Fruit fly (Drosophila melanogaster) whole organism, embryonic: ENCODE data around the gene Rpn9.

Source experiments
- Antp ChIP-seq: fragments of 200-800 bp; sonication (Bioruptor generic); optimal IDR thresholded peaks from 3 replicates; lab custom pipeline; 2016; ENCODE audit warnings: missing biosample characterization, missing genetic modification characterization
- BEAF-32 ChIP-seq: fragments of 200-800 bp; sonication (Bioruptor generic); optimal IDR thresholded peaks from 3 replicates; lab custom pipeline; 2017; ENCODE audit warnings: missing biosample characterization, missing genetic modification characterization, mild to moderate bottlenecking, moderate library complexity, missing genetic modification reagents
- CG10147 ChIP-seq: fragments of 200-800 bp; sonication (Bioruptor generic); optimal IDR thresholded peaks from 2 replicates; lab custom pipeline; 2019; ENCODE audit warnings: missing biosample characterization, mild to moderate bottlenecking, missing genetic modification characterization, moderate library complexity
- CG10209 ChIP-seq: fragments of 200-800 bp; sonication (Bioruptor generic); optimal IDR thresholded peaks from 3 replicates; lab custom pipeline; 2017; ENCODE audit warnings: missing biosample characterization, mild to moderate bottlenecking, missing genetic modification characterization, missing genetic modification reagents
- CG12071 ChIP-seq: fragments of 200-800 bp; sonication (Bioruptor generic); optimal IDR thresholded peaks from 3 replicates; lab custom pipeline; 2018; ENCODE audit warnings: missing biosample characterization, mild to moderate bottlenecking, missing genetic modification characterization
- CG12104 ChIP-seq: fragments of 200-800 bp; sonication (Bioruptor generic); optimal IDR thresholded peaks from 3 replicates; lab custom pipeline; 2016; ENCODE audit warnings: missing biosample characterization, missing genetic modification characterization
- CG12219 ChIP-seq: fragments of 200-800 bp; sonication (Bioruptor generic); optimal IDR thresholded peaks from 3 replicates; lab custom pipeline; 2018; ENCODE audit warnings: missing biosample characterization, mild to moderate bottlenecking, missing genetic modification characterization
- CG14710 ChIP-seq: fragments of 200-800 bp; sonication (Bioruptor generic); optimal IDR thresholded peaks from 3 replicates; lab custom pipeline; 2019; ENCODE audit warnings: missing biosample characterization, mild to moderate bottlenecking, missing genetic modification characterization, moderate library complexity
- CG1832 ChIP-seq: fragments of 200-800 bp; sonication (Bioruptor generic); optimal IDR thresholded peaks from 2 replicates; lab custom pipeline; 2017; ENCODE audit warnings: missing biosample characterization, mild to moderate bottlenecking, missing genetic modification characterization, inconsistent platforms
- CG2116 ChIP-seq: fragments of 200-800 bp; sonication (Bioruptor generic); optimal IDR thresholded peaks from 3 replicates; lab custom pipeline; 2018; ENCODE audit warnings: missing biosample characterization, mild to moderate bottlenecking, missing genetic modification characterization
- CG30403 ChIP-seq: fragments of 200-800 bp; sonication (Bioruptor generic); optimal IDR thresholded peaks from 3 replicates; lab custom pipeline; 2016; ENCODE audit warnings: missing biosample characterization, missing genetic modification characterization
- CG3163 ChIP-seq: fragments of 200-800 bp; sonication (Bioruptor generic); optimal IDR thresholded peaks from 3 replicates; lab custom pipeline; 2016; ENCODE audit warnings: missing biosample characterization, missing genetic modification characterization
- CG3726 ChIP-seq: fragments of 200-800 bp; sonication (Bioruptor generic); IDR thresholded peaks from 3 replicates; pipeline ENCODE4, ENCODE4 v1.3.6; 2022; ENCODE audit warnings: missing biosample characterization, missing genetic modification characterization
- CG5180 ChIP-seq: fragments of 200-800 bp; sonication (Bioruptor generic); optimal IDR thresholded peaks from 3 replicates; lab custom pipeline; 2017; ENCODE audit warnings: missing biosample characterization, missing genetic modification characterization, mild to moderate bottlenecking, moderate library complexity, missing genetic modification reagents
- CG6683 ChIP-seq: fragments of 200-800 bp; sonication (Bioruptor generic); optimal IDR thresholded peaks from 2 replicates; lab custom pipeline; 2017; ENCODE audit warnings: missing biosample characterization, mild to moderate bottlenecking, missing genetic modification characterization, missing genetic modification reagents
- CG8089 ChIP-seq: fragments of 200-800 bp; sonication (Bioruptor generic); optimal IDR thresholded peaks from 3 replicates; lab custom pipeline; 2016; ENCODE audit warnings: missing biosample characterization, missing genetic modification characterization
- CG8388 ChIP-seq: fragments of 200-800 bp; sonication (Bioruptor generic); optimal IDR thresholded peaks from 2 replicates; lab custom pipeline; 2019; ENCODE audit warnings: missing biosample characterization, mild to moderate bottlenecking, missing genetic modification characterization, moderate library complexity
- CG8944 ChIP-seq: fragments of 200-800 bp; sonication (Bioruptor generic); optimal IDR thresholded peaks from 3 replicates; lab custom pipeline; 2016; ENCODE audit warnings: missing biosample characterization, missing genetic modification characterization
- CG9797 ChIP-seq: fragments of 200-800 bp; sonication (Bioruptor generic); optimal IDR thresholded peaks from 3 replicates; lab custom pipeline; 2018; ENCODE audit warnings: missing biosample characterization, mild to moderate bottlenecking, missing genetic modification characterization
- CHES-1-like ChIP-seq: fragments of 200-800 bp; sonication (Bioruptor generic); optimal IDR thresholded peaks from 2 replicates; lab custom pipeline; 2016; ENCODE audit warnings: missing biosample characterization, missing genetic modification characterization
- Camta ChIP-seq: fragments of 200-800 bp; sonication (Bioruptor generic); optimal IDR thresholded peaks from 2 replicates; lab custom pipeline; 2016; ENCODE audit warnings: missing biosample characterization, missing genetic modification characterization
- Dip2 ChIP-seq: fragments of 200-800 bp; sonication (Bioruptor generic); IDR thresholded peaks from 2 replicates; pipeline ENCODE4 v1.3.6; 2022; ENCODE audit warnings: missing biosample characterization, missing genetic modification characterization
- Dip3 ChIP-seq: fragments of 200-800 bp; sonication (Bioruptor generic); optimal IDR thresholded peaks from 3 replicates; lab custom pipeline; 2016; ENCODE audit warnings: missing biosample characterization, missing genetic modification characterization
- H15 ChIP-seq: fragments of 200-800 bp; sonication (Bioruptor generic); IDR thresholded peaks from 3 replicates; pipeline ENCODE4 v1.3.6; 2022; ENCODE audit warnings: missing biosample characterization, missing genetic modification characterization
- HLH4C ChIP-seq: fragments of 200-800 bp; sonication (Bioruptor generic); IDR thresholded peaks from 3 replicates; pipeline ENCODE4 v1.3.6; 2022; ENCODE audit warnings: missing biosample characterization, missing genetic modification characterization; ENCODE audit not compliant: partially characterized antibody
- Hey ChIP-seq: fragments of 200-800 bp; sonication (Bioruptor generic); optimal IDR thresholded peaks from 3 replicates; lab custom pipeline; 2018; ENCODE audit warnings: missing biosample characterization, mild to moderate bottlenecking, missing genetic modification characterization
- Mad ChIP-seq: fragments of 200-800 bp; sonication (Bioruptor generic); optimal IDR thresholded peaks from 2 replicates; lab custom pipeline; 2016; ENCODE audit warnings: missing biosample characterization, missing genetic modification characterization
- NC2α ChIP-seq: fragments of 200-800 bp; sonication (Bioruptor generic); optimal IDR thresholded peaks from 2 replicates; lab custom pipeline; 2016; ENCODE audit warnings: missing biosample characterization, missing genetic modification characterization
- Nf-YB ChIP-seq: fragments of 200-800 bp; sonication (Bioruptor generic); optimal IDR thresholded peaks from 3 replicates; lab custom pipeline; 2019; ENCODE audit warnings: missing biosample characterization, mild to moderate bottlenecking, missing genetic modification characterization, moderate library complexity
- Ptx1 ChIP-seq: fragments of 200-800 bp; sonication (Bioruptor generic); IDR thresholded peaks from 2 replicates; pipeline ENCODE4 v1.3.6; 2022; ENCODE audit warnings: missing biosample characterization, missing genetic modification characterization
- Side ChIP-seq: fragments of 200-800 bp; sonication (Bioruptor generic); optimal IDR thresholded peaks from 2 replicates; lab custom pipeline; 2016; ENCODE audit warnings: missing biosample characterization, missing genetic modification characterization
- Stat92E ChIP-seq, 3 experiments: fragments of >200 bp in 2 of 3; fragments of 200-800 bp in 1 of 3; sonication (Bioruptor generic) in 1 of 3; optimal IDR thresholded peaks; 2 replicates each; lab custom pipeline; 2017 to 2019; ENCODE audit warnings: missing biosample characterization in 3 of 3, missing genetic modification characterization in 3 of 3, mild to moderate bottlenecking in 1 of 3, moderate library complexity in 1 of 3
- TFAM ChIP-seq: fragments of 200-800 bp; sonication (Bioruptor generic); optimal IDR thresholded peaks from 2 replicates; lab custom pipeline; 2017; ENCODE audit warnings: missing biosample characterization, missing genetic modification characterization, inconsistent platforms
- Xrp1 ChIP-seq: fragments of 200-800 bp; sonication (Bioruptor generic); IDR thresholded peaks from 2 replicates; pipeline ENCODE4 v1.3.6; 2022; ENCODE audit warnings: missing biosample characterization, missing genetic modification characterization
- crc ChIP-seq: fragments of 200-800 bp; sonication (Bioruptor generic); optimal IDR thresholded peaks from 2 replicates; lab custom pipeline; 2016; ENCODE audit warnings: missing biosample characterization, missing genetic modification characterization
- crp ChIP-seq, 2 experiments: fragments of 200-800 bp; sonication (Bioruptor generic); optimal IDR thresholded peaks; 2 replicates in 1 of 2; 3 replicates in 1 of 2; lab custom pipeline; 2017; ENCODE audit warnings: missing biosample characterization in 2 of 2, missing genetic modification characterization in 2 of 2, mild to moderate bottlenecking in 1 of 2, moderate library complexity in 1 of 2
- disco-r ChIP-seq: fragments of 200-800 bp; sonication (Bioruptor generic); optimal IDR thresholded peaks from 2 replicates; lab custom pipeline; 2016; ENCODE audit warnings: missing biosample characterization, missing genetic modification characterization
- dmrt99B ChIP-seq: fragments of 200-800 bp; sonication (Bioruptor generic); optimal IDR thresholded peaks from 2 replicates; lab custom pipeline; 2018; ENCODE audit warnings: missing biosample characterization, mild to moderate bottlenecking, missing genetic modification characterization, moderate library complexity
- fd96Cb ChIP-seq: fragments of 200-800 bp; sonication (Bioruptor generic); optimal IDR thresholded peaks from 2 replicates; lab custom pipeline; 2018; ENCODE audit warnings: missing biosample characterization, mild to moderate bottlenecking, missing genetic modification characterization, moderate library complexity
- fru ChIP-seq: fragments of >200 bp; optimal IDR thresholded peaks from 2 replicates; lab custom pipeline; 2017
- gcm ChIP-seq: fragments of 200-800 bp; sonication (Bioruptor generic); optimal IDR thresholded peaks from 2 replicates; lab custom pipeline; 2019; ENCODE audit warnings: missing biosample characterization, mild to moderate bottlenecking, missing genetic modification characterization, moderate library complexity
- jigr1 ChIP-seq: fragments of 200-800 bp; sonication (Bioruptor generic); IDR thresholded peaks from 3 replicates; pipeline ENCODE4 v1.3.6; 2022; ENCODE audit warnings: missing biosample characterization, missing genetic modification characterization
- mirr ChIP-seq: fragments of 200-800 bp; sonication (Bioruptor generic); optimal IDR thresholded peaks from 3 replicates; lab custom pipeline; 2018; ENCODE audit warnings: missing biosample characterization, mild to moderate bottlenecking, missing genetic modification characterization
- run ChIP-seq: fragments of 200-800 bp; sonication (Bioruptor generic); optimal IDR thresholded peaks from 3 replicates; lab custom pipeline; 2018; ENCODE audit warnings: missing biosample characterization, mild to moderate bottlenecking, missing genetic modification characterization
- sc ChIP-seq, 3 experiments: fragments of >200 bp in 2 of 3; fragments of 200-800 bp in 1 of 3; sonication (Bioruptor generic) in 1 of 3; optimal IDR thresholded peaks; 2 replicates in 2 of 3; 3 replicates in 1 of 3; lab custom pipeline; 2017; ENCODE audit warnings: mild to moderate bottlenecking in 1 of 3, missing biosample characterization in 1 of 3, missing genetic modification characterization in 1 of 3, missing genetic modification reagents in 1 of 3
- sim ChIP-seq: fragments of 200-800 bp; sonication (Bioruptor generic); IDR thresholded peaks from 2 replicates; pipeline ENCODE4 v1.3.6; 2022; ENCODE audit warnings: missing biosample characterization, missing genetic modification characterization
- unc-4 ChIP-seq: fragments of 200-800 bp; sonication (Bioruptor generic); IDR thresholded peaks from 2 replicates; pipeline ENCODE4 v1.3.6; 2022; ENCODE audit warnings: missing biosample characterization, missing genetic modification characterization; ENCODE audit not compliant: partially characterized antibody
- unpg ChIP-seq: fragments of 200-800 bp; sonication (Bioruptor generic); optimal IDR thresholded peaks from 3 replicates; lab custom pipeline; 2018; ENCODE audit warnings: missing biosample characterization, mild to moderate bottlenecking, missing genetic modification characterization, moderate library complexity
- vfl ChIP-seq: fragments of 200-800 bp; sonication (Bioruptor generic); optimal IDR thresholded peaks from 2 replicates; lab custom pipeline; 2016; ENCODE audit warnings: missing biosample characterization, missing genetic modification characterization
- zen ChIP-seq: fragments of 200-800 bp; sonication (Bioruptor generic); optimal IDR thresholded peaks from 3 replicates; lab custom pipeline; 2018; ENCODE audit warnings: missing biosample characterization, mild to moderate bottlenecking, missing genetic modification characterization, moderate library complexity
- zfh1 ChIP-seq: fragments of 200-800 bp; sonication (Bioruptor generic); IDR thresholded peaks from 3 replicates; pipeline ENCODE4 v1.3.6; 2022; ENCODE audit warnings: missing biosample characterization, missing genetic modification characterization

The Rpn9 gene

dm6 chr3R:23694579-23695033 is 38.7 kb downstream of the Rpn9 start, which contains the start of gene CG10254 (continued):
- no peak for TF ChIP-seq CG8089 (GFP tag; lab: Kevin White, UChicago)
- TF ChIP-seq zen (tag; lab: Kevin White, UChicago) = no peak
- TF ChIP-seq Stat92E (GFP tag; optimal IDR thresholded peaks at IDR 0.05; lab: Kevin White, UChicago) = no peak
- no peak for TF ChIP-seq CG12104
- no peak for TF ChIP-seq CG10209 (GFP tag; lab: Kevin White, UChicago)
- TF ChIP-seq run (tag; lab: Kevin White, UChicago) = no peak
- TF ChIP-seq Side (GFP tag; lab: Kevin White, UChicago) = no peak
- no peak for TF ChIP-seq Dip2 (GFP tag; lab: Robert Waterston, UW)
- TF ChIP-seq CG30403 = no peak
- TF ChIP-seq dmrt99B = no peak
- TF ChIP-seq CG1832 = no peak
- no peak for TF ChIP-seq mirr (GFP tag; lab: Kevin White, UChicago)
- no peak for TF ChIP-seq Xrp1
- no peak for TF ChIP-seq sim
- TF ChIP-seq CG9797 = peak; percentile 34
- TF ChIP-seq Dip3 (GFP tag; lab: Kevin White, UChicago) = no peak
- TF ChIP-seq CG3163 (GFP tag; lab: Kevin White, UChicago) = no peak
- no peak for TF ChIP-seq CG10147 (GFP tag; lab: Kevin White, UChicago)
- TF ChIP-seq fru = no peak
- TF ChIP-seq CG12071 (GFP tag; lab: Kevin White, UChicago) = no peak
- TF ChIP-seq Nf-YB (GFP tag; lab: Kevin White, UChicago) = no peak
- TF ChIP-seq zfh1 (GFP tag; lab: Robert Waterston, UW) = no peak
- TF ChIP-seq Camta = no peak
- TF ChIP-seq HLH4C (GFP tag; lab: Robert Waterston, UW) = no peak
- no peak for TF ChIP-seq Mad (GFP tag; lab: Kevin White, UChicago)
- peak; percentile 2 for TF ChIP-seq CG2116
- no peak for TF ChIP-seq crp (GFP tag; optimal IDR thresholded peaks at IDR 0.05; lab: Kevin White, UChicago)
- no peak for TF ChIP-seq Ptx1 (GFP tag; lab: Robert Waterston, UW)
- TF ChIP-seq BEAF-32 (GFP tag; lab: Kevin White, UChicago) = peak; percentile 18
- no peak for TF ChIP-seq unpg (GFP tag; lab: Kevin White, UChicago)
- TF ChIP-seq CG6683 (GFP tag; lab: Kevin White, UChicago) = no peak
- no peak for TF ChIP-seq TFAM (GFP tag; lab: Kevin White, UChicago)
- TF ChIP-seq CG8944 (GFP tag; lab: Kevin White, UChicago) = no peak
- TF ChIP-seq jigr1 (GFP tag; lab: Robert Waterston, UW) = no peak
- peak; percentile 30 for TF ChIP-seq CG14710 (tag; lab: Kevin White, UChicago)
- no peak for TF ChIP-seq vfl (GFP tag; lab: Kevin White, UChicago)
- no peak for TF ChIP-seq CG3726
- no peak for TF ChIP-seq CG12219 (GFP tag; lab: Kevin White, UChicago)
- TF ChIP-seq crc = no peak
- no peak for TF ChIP-seq disco-r (GFP tag; lab: Kevin White, UChicago)
- TF ChIP-seq CG8388 (GFP tag; lab: Kevin White, UChicago) = no peak
- no peak for TF ChIP-seq unc-4
- no peak for TF ChIP-seq Antp (GFP tag; lab: Kevin White, UChicago)
- no peak for TF ChIP-seq CG5180 (GFP tag; lab: Kevin White, UChicago)
- TF ChIP-seq Hey (tag; lab: Kevin White, UChicago) = no peak
- TF ChIP-seq gcm (GFP tag; lab: Kevin White, UChicago) = no peak
- TF ChIP-seq CHES-1-like (GFP tag; lab: Kevin White, UChicago) = no peak
- TF ChIP-seq NC2α = no peak
- no peak for TF ChIP-seq H15 (GFP tag; lab: Robert Waterston, UW)
- no peak for TF ChIP-seq fd96Cb (tag; lab: Kevin White, UChicago)
- TF ChIP-seq sc (optimal IDR thresholded peaks at IDR 0.05; lab: Kevin White, UChicago) = no peak
- TF ChIP-seq sc (GFP tag; optimal IDR thresholded peaks at IDR 0.05; lab: Kevin White, UChicago) = no peak
